Fruit fly (Drosophila melanogaster): Measurements from ENCODE around the gene CG5877.

CG5877 gene

dm6 chrX:15319290-15319689 is 26.5 kb downstream of the CG5877 start, which contains the start of gene Top1 (continued):
- TF ChIP-seq sima (GFP tag; optimal IDR thresholded peaks at IDR 0.05) (no peak), chif (GFP tag; optimal IDR thresholded peaks at IDR 0.05) (peak in 1 of 2 experiments; percentile 9), Adf1 (GFP tag; IDR thresholded peaks at IDR 0.05) (peak; percentile 31), crp (GFP tag; optimal IDR thresholded peaks at IDR 0.05) (peak in 1 of 2 experiments; percentile 7), br (optimal IDR thresholded peaks at IDR 0.05) (no peak), CG12769 (tag; optimal IDR thresholded peaks at IDR 0.05) (peak; percentile 35), nom (GFP tag; optimal IDR thresholded peaks at IDR 0.05) (peak; percentile 5), yki (optimal IDR thresholded peaks at IDR 0.05) (no peak), CG10462 (GFP tag; optimal IDR thresholded peaks at IDR 0.05) (no peak), unpg (GFP tag; optimal IDR thresholded peaks at IDR 0.05) (no peak), CG17612 (GFP tag; IDR thresholded peaks at IDR 0.05) (no peak), CG1647 (GFP tag; optimal IDR thresholded peaks at IDR 0.05) (no peak), lola (GFP tag; optimal IDR thresholded peaks at IDR 0.05) (no peak), Hr39 (optimal IDR thresholded peaks at IDR 0.05) (no peak), hb (GFP tag; IDR thresholded peaks at IDR 0.05; ENCODE audit: partially characterized antibody) (peak; percentile 95), fd3F (GFP tag; optimal IDR thresholded peaks at IDR 0.05) (no peak), toy (GFP tag; IDR thresholded peaks at IDR 0.05) (no peak), otp (GFP tag; IDR thresholded peaks at IDR 0.05) (0 out of 3 replicates have a peak, but pooled peaks have one; percentile 14), CG18262 (tag; optimal IDR thresholded peaks at IDR 0.05) (no peak), en (GFP tag; optimal IDR thresholded peaks at IDR 0.05) (no peak), dimm (GFP tag; IDR thresholded peaks at IDR 0.05) (no peak), odd (GFP tag; optimal IDR thresholded peaks at IDR 0.05) (no peak), CG3838 (GFP tag; optimal IDR thresholded peaks at IDR 0.05) (no peak), CG5245 (GFP tag; optimal IDR thresholded peaks at IDR 0.05) (peak; percentile 22), so (GFP tag; IDR thresholded peaks at IDR 0.05) (no peak), cad (GFP tag; optimal IDR thresholded peaks at IDR 0.05) (no peak), Ada2b (GFP tag; IDR thresholded peaks at IDR 0.05) (no peak), CG6854 (GFP tag; optimal IDR thresholded peaks at IDR 0.05) (no peak), Vsx1 (GFP tag; optimal IDR thresholded peaks at IDR 0.05) (no peak), CG30403 (GFP tag; optimal IDR thresholded peaks at IDR 0.05) (peak; percentile 10), danr (GFP tag; IDR thresholded peaks at IDR 0.05) (no peak), trem (tag; optimal IDR thresholded peaks at IDR 0.05) (peak; percentile 33), CG34224 (GFP tag; IDR thresholded peaks at IDR 0.05; ENCODE audit: partially characterized antibody) (peak; percentile 96), CG10274 (GFP tag; optimal IDR thresholded peaks at IDR 0.05) (no peak), slp2 (GFP tag; optimal IDR thresholded peaks at IDR 0.05) (peak; percentile 11), CG9215 (GFP tag; IDR thresholded peaks at IDR 0.05) (peak; percentile 48; the same call in 1 of the 2 replicates), CG15601 (tag; optimal IDR thresholded peaks at IDR 0.05) (peak; percentile 8), pho (GFP tag; optimal IDR thresholded peaks at IDR 0.05) (peak; percentile 2), cato (GFP tag; optimal IDR thresholded peaks at IDR 0.05; ENCODE audit: borderline replicate concordance) (no peak), CG34376 (GFP tag; optimal IDR thresholded peaks at IDR 0.05) (no peak), gce (GFP tag; IDR thresholded peaks at IDR 0.05) (peak; percentile 63; the same call in 1 of the 3 replicates), CG6272 (GFP tag; IDR thresholded peaks at IDR 0.05) (peak; percentile 55), CG13424 (tag; optimal IDR thresholded peaks at IDR 0.05) (no peak), Abd-B (GFP tag; optimal IDR thresholded peaks at IDR 0.05) (no peak), Optix (GFP tag; IDR thresholded peaks at IDR 0.05) (no peak), CG6175 (GFP tag; IDR thresholded peaks at IDR 0.05) (no peak), bbx (GFP tag; IDR thresholded peaks at IDR 0.05; ENCODE audit: partially characterized antibody) (peak; percentile 98), CG32767 (GFP tag; IDR thresholded peaks at IDR 0.05) (peak; percentile 17; the same call in 1 of the 2 replicates), CG5180 (GFP tag; optimal IDR thresholded peaks at IDR 0.05) (no peak), CG18011 (GFP tag; optimal IDR thresholded peaks at IDR 0.05) (no peak), D19B (GFP tag; optimal IDR thresholded peaks at IDR 0.05) (no peak), CG2202 (tag; optimal IDR thresholded peaks at IDR 0.05) (no peak)

All from whole organism, embryonic.